Fruit fly (Drosophila melanogaster): ENCODE data around the gene CG4822.
A peak's percentile ranks its signal among the peaks of the same experiment; 100 is the strongest.

The CG4822 gene

DNA sequence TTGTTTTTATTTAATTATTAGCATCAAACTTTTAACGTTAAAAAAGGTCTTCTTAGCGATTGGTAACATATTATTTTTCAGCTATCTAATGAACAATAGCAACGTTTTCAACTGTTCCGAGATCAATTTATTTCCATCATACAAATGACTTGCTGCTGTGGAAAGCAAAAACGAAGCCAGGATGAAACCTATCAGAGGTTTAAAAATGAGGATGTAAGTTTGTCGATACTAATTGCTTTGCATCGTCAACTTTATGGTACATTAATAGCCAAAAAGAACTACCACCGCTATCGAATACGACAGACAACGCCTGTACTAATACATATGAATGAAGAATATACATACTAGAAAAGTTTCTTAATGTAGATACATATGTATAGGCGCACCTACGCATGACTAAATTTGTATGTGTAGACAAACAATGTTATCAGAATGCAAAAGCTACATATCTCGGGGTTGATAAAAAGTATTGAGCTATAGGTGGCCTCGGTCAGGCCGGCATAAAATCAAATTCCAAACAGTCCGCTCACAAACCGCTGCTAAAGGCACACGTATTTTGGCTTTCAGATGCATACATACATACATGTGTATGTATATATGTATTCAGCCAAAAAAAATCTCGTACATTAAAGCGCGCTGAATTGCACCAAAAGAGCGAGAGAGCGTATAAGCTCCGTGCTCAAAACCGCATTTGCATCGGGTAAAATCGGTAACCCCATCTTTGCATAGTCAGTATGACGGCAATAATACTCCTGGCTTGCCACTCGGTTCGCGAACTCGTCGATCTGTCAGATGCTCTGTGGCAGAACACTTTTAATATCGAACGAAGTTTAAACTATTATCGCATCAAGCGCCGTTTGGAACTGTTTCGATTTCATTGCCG, 49.4 kb downstream of the CG4822 start (continued):
- TF ChIP-seq slp2 (GFP tag; optimal IDR thresholded peaks at IDR 0.05): no peak
- TF ChIP-seq ems (GFP tag; optimal IDR thresholded peaks at IDR 0.05): no peak
- no peak for TF ChIP-seq Abd-B (GFP tag; optimal IDR thresholded peaks at IDR 0.05)
- no peak for TF ChIP-seq tio (GFP tag; optimal IDR thresholded peaks at IDR 0.05)
- TF ChIP-seq vvl (GFP tag; IDR thresholded peaks at IDR 0.05): no peak
- no peak for TF ChIP-seq CkIIα-i1 (GFP tag; IDR thresholded peaks at IDR 0.05)
- TF ChIP-seq Dfd (GFP tag; optimal IDR thresholded peaks at IDR 0.05): no peak
- no peak for TF ChIP-seq CG17568 (GFP tag; optimal IDR thresholded peaks at IDR 0.05)
- TF ChIP-seq slou (GFP tag; optimal IDR thresholded peaks at IDR 0.05): no peak
- no peak for TF ChIP-seq chif (GFP tag; optimal IDR thresholded peaks at IDR 0.05)
- no peak for TF ChIP-seq CG11696 (GFP tag; IDR thresholded peaks at IDR 0.05)
- no peak for TF ChIP-seq btn (GFP tag; optimal IDR thresholded peaks at IDR 0.05)
- no peak for TF ChIP-seq lmd (GFP tag; IDR thresholded peaks at IDR 0.05)
- TF ChIP-seq CG3163 (GFP tag; optimal IDR thresholded peaks at IDR 0.05): no peak
- TF ChIP-seq dpn (GFP tag; optimal IDR thresholded peaks at IDR 0.05): no peak
- TF ChIP-seq Oli (tag; optimal IDR thresholded peaks at IDR 0.05): no peak
- TF ChIP-seq z (GFP tag; IDR thresholded peaks at IDR 0.05): no peak
- TF ChIP-seq disco-r (GFP tag; optimal IDR thresholded peaks at IDR 0.05): no peak
- TF ChIP-seq gfzf (GFP tag; optimal IDR thresholded peaks at IDR 0.05): no peak
- no peak for TF ChIP-seq p53 (GFP tag; optimal IDR thresholded peaks at IDR 0.05)
- TF ChIP-seq CG34422 (GFP tag; IDR thresholded peaks at IDR 0.05): no peak
- TF ChIP-seq gce (GFP tag; IDR thresholded peaks at IDR 0.05): no peak
- TF ChIP-seq Sry-δ (GFP tag; optimal IDR thresholded peaks at IDR 0.05): peak; percentile 51
- TF ChIP-seq shn (GFP tag; optimal IDR thresholded peaks at IDR 0.05): no peak
- TF ChIP-seq CG7357 (GFP tag; IDR thresholded peaks at IDR 0.05): no peak
- TF ChIP-seq CG10431 (GFP tag; optimal IDR thresholded peaks at IDR 0.05): no peak
- no peak for TF ChIP-seq hbn (GFP tag; IDR thresholded peaks at IDR 0.05; ENCODE audit: partially characterized antibody)
- no peak for TF ChIP-seq sima (GFP tag; optimal IDR thresholded peaks at IDR 0.05)
- no peak for TF ChIP-seq tna (GFP tag; IDR thresholded peaks at IDR 0.05; ENCODE audit: partially characterized antibody)
- TF ChIP-seq D19A (tag; optimal IDR thresholded peaks at IDR 0.05): no peak
- peak; percentile 14 for TF ChIP-seq CG3281 (GFP tag; optimal IDR thresholded peaks at IDR 0.05)
- TF ChIP-seq CG30403 (GFP tag; optimal IDR thresholded peaks at IDR 0.05): no peak
- no peak for TF ChIP-seq eyg (GFP tag; optimal IDR thresholded peaks at IDR 0.05)
- no peak for TF ChIP-seq E2f2 (GFP tag; IDR thresholded peaks at IDR 0.05)
- no peak for TF ChIP-seq CG12769 (tag; optimal IDR thresholded peaks at IDR 0.05)
- TF ChIP-seq knrl (GFP tag; IDR thresholded peaks at IDR 0.05; ENCODE audit: partially characterized antibody): peak; percentile 12; the same call in 1 of the 3 replicates
- TF ChIP-seq Ptx1 (GFP tag; IDR thresholded peaks at IDR 0.05): 0 out of 2 replicates have a peak, but pooled peaks have one; percentile 13
- TF ChIP-seq CG8281 (tag; optimal IDR thresholded peaks at IDR 0.05): no peak
- TF ChIP-seq CG1233 (GFP tag; optimal IDR thresholded peaks at IDR 0.05): no peak
- TF ChIP-seq CG14965 (GFP tag; optimal IDR thresholded peaks at IDR 0.05; ENCODE audit: borderline replicate concordance): no peak
- TF ChIP-seq salm (tag; optimal IDR thresholded peaks at IDR 0.05): no peak
- no peak for TF ChIP-seq crc (GFP tag; optimal IDR thresholded peaks at IDR 0.05)
- TF ChIP-seq Dref (GFP tag; IDR thresholded peaks at IDR 0.05): no peak
- TF ChIP-seq dan (GFP tag; IDR thresholded peaks at IDR 0.05): no peak
- no peak for TF ChIP-seq phol (tag; optimal IDR thresholded peaks at IDR 0.05)
- TF ChIP-seq MBD-R2 (GFP tag; IDR thresholded peaks at IDR 0.05): no peak; the same call in 1 of the 2 replicates
- TF ChIP-seq fd102C (GFP tag; optimal IDR thresholded peaks at IDR 0.05): no peak
- no peak for TF ChIP-seq maf-S (GFP tag; optimal IDR thresholded peaks at IDR 0.05)
- TF ChIP-seq CG6175 (GFP tag; IDR thresholded peaks at IDR 0.05): no peak
- TF ChIP-seq CG17359 (tag; optimal IDR thresholded peaks at IDR 0.05): no peak

Measured in whole organism, embryonic.